Fruit fly (Drosophila melanogaster) whole organism, embryonic: ENCODE measurements around the gene CG42495.

Experiments used
- CG11504 ChIP-seq: fragments of 200-800 bp; sonication (Bioruptor generic); optimal IDR thresholded peaks from 3 replicates; lab custom pipeline; 2019; ENCODE audit warnings: missing biosample characterization, mild to moderate bottlenecking, missing genetic modification characterization, moderate library complexity
- CG1233 ChIP-seq: fragments of 200-800 bp; sonication (Bioruptor generic); optimal IDR thresholded peaks from 4 replicates; lab custom pipeline; 2018; ENCODE audit warnings: missing biosample characterization, mild to moderate bottlenecking, missing genetic modification characterization
- CG12769 ChIP-seq: fragments of 200-800 bp; sonication (Bioruptor generic); optimal IDR thresholded peaks from 2 replicates; lab custom pipeline; 2019; ENCODE audit warnings: missing biosample characterization, mild to moderate bottlenecking, missing genetic modification characterization, moderate library complexity
- CG13624 ChIP-seq: fragments of 200-800 bp; sonication (Bioruptor generic); optimal IDR thresholded peaks from 2 replicates; lab custom pipeline; 2016; ENCODE audit warnings: missing biosample characterization, missing genetic modification characterization
- CG14441 ChIP-seq: fragments of 200-800 bp; sonication (Bioruptor generic); IDR thresholded peaks from 2 replicates; pipeline ENCODE4 v1.3.6; 2022; ENCODE audit warnings: missing biosample characterization, missing genetic modification characterization
- CG15514 ChIP-seq: fragments of 200-800 bp; sonication (Bioruptor generic); optimal IDR thresholded peaks from 3 replicates; lab custom pipeline; 2017; ENCODE audit warnings: missing biosample characterization, missing genetic modification characterization, mild to moderate bottlenecking, moderate library complexity, missing genetic modification reagents
- CG18262 ChIP-seq: fragments of 200-800 bp; optimal IDR thresholded peaks from 3 replicates; lab custom pipeline; 2019; ENCODE audit warnings: missing biosample characterization, mild to moderate bottlenecking, missing genetic modification characterization, moderate library complexity
- CG18599 ChIP-seq: fragments of 200-800 bp; sonication (Bioruptor generic); optimal IDR thresholded peaks from 3 replicates; lab custom pipeline; 2017; ENCODE audit warnings: missing biosample characterization, missing genetic modification characterization, mild to moderate bottlenecking, moderate library complexity, missing genetic modification reagents
- CG18619 ChIP-seq: fragments of 200-800 bp; sonication (Bioruptor generic); optimal IDR thresholded peaks from 3 replicates; lab custom pipeline; 2017; ENCODE audit warnings: missing biosample characterization, mild to moderate bottlenecking, missing genetic modification characterization
- CG2678 ChIP-seq: fragments of 200-800 bp; sonication (Bioruptor generic); optimal IDR thresholded peaks from 3 replicates; lab custom pipeline; 2019; ENCODE audit warnings: missing biosample characterization, mild to moderate bottlenecking, missing genetic modification characterization, moderate library complexity
- CG31388 ChIP-seq: fragments of 200-800 bp; sonication (Bioruptor generic); optimal IDR thresholded peaks from 2 replicates; lab custom pipeline; 2016; ENCODE audit warnings: missing biosample characterization, missing genetic modification characterization
- CG6791 ChIP-seq: fragments of 200-800 bp; sonication (Bioruptor generic); IDR thresholded peaks from 3 replicates; pipeline ENCODE4 v1.3.6; 2022; ENCODE audit warnings: missing biosample characterization, missing genetic modification characterization; ENCODE audit not compliant: partially characterized antibody
- CG7839 ChIP-seq: fragments of 200-800 bp; sonication (Bioruptor generic); optimal IDR thresholded peaks from 3 replicates; lab custom pipeline; 2018; ENCODE audit warnings: missing biosample characterization, mild to moderate bottlenecking, missing genetic modification characterization, moderate library complexity
- CG8290 ChIP-seq, 3 experiments: fragments of 200-800 bp; sonication (Bioruptor generic); optimal IDR thresholded peaks; 2 replicates each; lab custom pipeline; 2016 to 2019; ENCODE audit warnings: missing biosample characterization in 3 of 3, missing genetic modification characterization in 3 of 3, mild to moderate bottlenecking in 2 of 3, moderate library complexity in 1 of 3
- CoRest ChIP-seq: fragments of 200-800 bp; sonication (Bioruptor generic); optimal IDR thresholded peaks from 3 replicates; lab custom pipeline; 2018; ENCODE audit warnings: missing biosample characterization, mild to moderate bottlenecking, missing genetic modification characterization, moderate library complexity
- D19A ChIP-seq: fragments of 200-800 bp; optimal IDR thresholded peaks from 3 replicates; lab custom pipeline; 2019; ENCODE audit warnings: missing biosample characterization, mild to moderate bottlenecking, missing genetic modification characterization, moderate library complexity
- D19B ChIP-seq: fragments of 200-800 bp; sonication (Bioruptor generic); optimal IDR thresholded peaks from 2 replicates; lab custom pipeline; 2017; ENCODE audit warnings: missing biosample characterization, mild to moderate bottlenecking, missing genetic modification characterization
- Dip2 ChIP-seq: fragments of 200-800 bp; sonication (Bioruptor generic); IDR thresholded peaks from 2 replicates; pipeline ENCODE4 v1.3.6; 2022; ENCODE audit warnings: missing biosample characterization, missing genetic modification characterization
- Eip74EF ChIP-seq, 2 experiments: fragments of 200-800 bp in 1 of 2; fragments of >200 bp in 1 of 2; sonication (Bioruptor generic) in 1 of 2; optimal IDR thresholded peaks; 2 replicates each; lab custom pipeline; 2017 to 2019; ENCODE audit warnings: missing biosample characterization in 2 of 2, missing genetic modification characterization in 2 of 2, mild to moderate bottlenecking in 1 of 2, moderate library complexity in 1 of 2
- HmgZ ChIP-seq: fragments of 200-800 bp; sonication (Bioruptor generic); optimal IDR thresholded peaks from 2 replicates; lab custom pipeline; 2018; ENCODE audit warnings: missing biosample characterization, mild to moderate bottlenecking, missing genetic modification characterization
- Hr51 ChIP-seq, 2 experiments: fragments of 200-800 bp; sonication (Bioruptor generic); optimal IDR thresholded peaks; 2 replicates in 1 of 2; 3 replicates in 1 of 2; lab custom pipeline; 2016 to 2018; ENCODE audit warnings: missing biosample characterization in 2 of 2, missing genetic modification characterization in 2 of 2, mild to moderate bottlenecking in 1 of 2, moderate library complexity in 1 of 2
- Hr78 ChIP-seq, 2 experiments: fragments of 200-800 bp in 1 of 2; fragments of >200 bp in 1 of 2; sonication (Bioruptor generic) in 1 of 2; optimal IDR thresholded peaks; 2 replicates each; lab custom pipeline; 2017 to 2019; ENCODE audit warnings: missing biosample characterization in 2 of 2, missing genetic modification characterization in 2 of 2, mild to moderate bottlenecking in 1 of 2, moderate library complexity in 1 of 2
- Lpt ChIP-seq: fragments of >200 bp; optimal IDR thresholded peaks from 2 replicates; lab custom pipeline; 2018; ENCODE audit warnings: missing biosample characterization, missing genetic modification characterization
- Neu2 ChIP-seq: fragments of 200-800 bp; sonication (Bioruptor generic); optimal IDR thresholded peaks from 3 replicates; lab custom pipeline; 2016; ENCODE audit warnings: missing biosample characterization, missing genetic modification characterization, borderline replicate concordance
- PHDP ChIP-seq: fragments of 200-800 bp; sonication (Bioruptor generic); optimal IDR thresholded peaks from 3 replicates; lab custom pipeline; 2018; ENCODE audit warnings: missing biosample characterization, mild to moderate bottlenecking, missing genetic modification characterization, moderate library complexity
- Pdp1 ChIP-seq, 2 experiments: fragments of 200-800 bp; sonication (Bioruptor generic); optimal IDR thresholded peaks; 3 replicates each; lab custom pipeline; 2016; ENCODE audit warnings: missing biosample characterization in 2 of 2, missing genetic modification characterization in 2 of 2, mild to moderate bottlenecking in 1 of 2, moderate library complexity in 1 of 2
- Sox102F ChIP-seq: fragments of 200-800 bp; sonication (Bioruptor generic); optimal IDR thresholded peaks from 2 replicates; lab custom pipeline; 2018; ENCODE audit warnings: missing biosample characterization, mild to moderate bottlenecking, missing genetic modification characterization, moderate library complexity
- Vsx1 ChIP-seq: fragments of 200-800 bp; sonication (Bioruptor generic); optimal IDR thresholded peaks from 2 replicates; lab custom pipeline; 2017; ENCODE audit warnings: missing biosample characterization, mild to moderate bottlenecking, missing genetic modification characterization, missing genetic modification reagents
- ab ChIP-seq: fragments of 200-800 bp; sonication (Bioruptor generic); optimal IDR thresholded peaks from 2 replicates; lab custom pipeline; 2016; ENCODE audit warnings: missing biosample characterization, missing genetic modification characterization
- crol ChIP-seq: fragments of 200-800 bp; sonication (Bioruptor generic); IDR thresholded peaks from 2 replicates; pipeline ENCODE4 v1.3.6; 2022; ENCODE audit warnings: missing biosample characterization, missing genetic modification characterization
- dmrt11E ChIP-seq: fragments of 200-800 bp; sonication (Bioruptor generic); optimal IDR thresholded peaks from 3 replicates; lab custom pipeline; 2018; ENCODE audit warnings: missing biosample characterization, mild to moderate bottlenecking, missing genetic modification characterization, moderate library complexity
- exex ChIP-seq: fragments of 200-800 bp; sonication (Bioruptor generic); optimal IDR thresholded peaks from 4 replicates; lab custom pipeline; 2018; ENCODE audit warnings: missing biosample characterization, mild to moderate bottlenecking, missing genetic modification characterization, moderate library complexity
- gcm ChIP-seq: fragments of 200-800 bp; sonication (Bioruptor generic); optimal IDR thresholded peaks from 2 replicates; lab custom pipeline; 2019; ENCODE audit warnings: missing biosample characterization, mild to moderate bottlenecking, missing genetic modification characterization, moderate library complexity
- gem ChIP-seq: fragments of 200-800 bp; sonication (Bioruptor generic); optimal IDR thresholded peaks from 2 replicates; lab custom pipeline; 2019; ENCODE audit warnings: missing biosample characterization, mild to moderate bottlenecking, missing genetic modification characterization, moderate library complexity
- grau ChIP-seq: fragments of 200-800 bp; optimal IDR thresholded peaks from 3 replicates; lab custom pipeline; 2019; ENCODE audit warnings: missing biosample characterization, mild to moderate bottlenecking, missing genetic modification characterization, moderate library complexity
- grn ChIP-seq: fragments of 200-800 bp; sonication (Bioruptor generic); optimal IDR thresholded peaks from 3 replicates; lab custom pipeline; 2017; ENCODE audit warnings: missing biosample characterization, missing genetic modification characterization
- kah ChIP-seq: fragments of 200-800 bp; sonication (Bioruptor generic); optimal IDR thresholded peaks from 2 replicates; lab custom pipeline; 2018; ENCODE audit warnings: missing biosample characterization, mild to moderate bottlenecking, missing genetic modification characterization
- knrl ChIP-seq: fragments of 200-800 bp; sonication (Bioruptor generic); IDR thresholded peaks from 3 replicates; pipeline ENCODE4 v1.3.6; 2022; ENCODE audit warnings: missing biosample characterization, missing genetic modification characterization; ENCODE audit not compliant: partially characterized antibody
- lab ChIP-seq: fragments of 200-800 bp; sonication (Bioruptor generic); optimal IDR thresholded peaks from 3 replicates; lab custom pipeline; 2017; ENCODE audit warnings: missing biosample characterization, missing genetic modification characterization, mild to moderate bottlenecking, moderate library complexity, missing genetic modification reagents
- pfk ChIP-seq: fragments of 200-800 bp; sonication (Bioruptor generic); optimal IDR thresholded peaks from 2 replicates; lab custom pipeline; 2018; ENCODE audit warnings: missing biosample characterization, mild to moderate bottlenecking, missing genetic modification characterization, moderate library complexity
- pho ChIP-seq: fragments of 200-800 bp; sonication (Bioruptor generic); optimal IDR thresholded peaks from 2 replicates; lab custom pipeline; 2016; ENCODE audit warnings: missing biosample characterization, missing genetic modification characterization
- pita ChIP-seq: fragments of 200-800 bp; sonication (Bioruptor generic); optimal IDR thresholded peaks from 2 replicates; lab custom pipeline; 2017; ENCODE audit warnings: missing biosample characterization, mild to moderate bottlenecking, missing genetic modification characterization
- row ChIP-seq: fragments of 200-800 bp; sonication (Bioruptor generic); IDR thresholded peaks from 3 replicates; pipeline ENCODE4 v1.3.6; 2022; ENCODE audit warnings: missing biosample characterization, missing genetic modification characterization
- sima ChIP-seq: fragments of 200-800 bp; sonication (Bioruptor generic); optimal IDR thresholded peaks from 2 replicates; lab custom pipeline; 2016; ENCODE audit warnings: missing biosample characterization, missing genetic modification characterization
- sug ChIP-seq: fragments of 200-800 bp; optimal IDR thresholded peaks from 2 replicates; lab custom pipeline; 2019; ENCODE audit warnings: missing biosample characterization, mild to moderate bottlenecking, missing genetic modification characterization, moderate library complexity

The CG42495 gene

DNA sequence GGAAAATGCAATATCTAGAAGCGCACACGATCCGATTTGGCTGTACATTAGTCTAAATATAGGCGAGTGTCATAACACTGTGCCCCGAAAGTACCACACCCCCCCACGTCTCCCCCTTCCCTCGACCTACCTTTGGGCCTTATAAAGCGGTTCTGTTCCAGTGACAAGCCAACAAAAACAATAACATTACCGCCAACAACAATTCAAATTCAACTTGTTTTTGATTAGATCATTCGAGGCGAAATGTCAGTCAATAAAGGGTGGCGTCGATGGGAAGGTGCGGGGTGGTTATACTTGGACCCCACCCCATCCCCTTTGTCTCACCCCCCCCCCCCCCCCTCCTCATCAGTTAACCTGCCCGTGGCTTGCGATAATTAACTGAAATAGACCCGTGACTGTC, 34.1 kb upstream of the CG42495 start (continued):
- TF ChIP-seq CG15514 (GFP tag; lab: Kevin White, UChicago) = peak; percentile 3
- TF ChIP-seq pho (GFP tag; lab: Kevin White, UChicago) = no peak
- TF ChIP-seq CG1233 (GFP tag; lab: Kevin White, UChicago) = no peak
- no peak for TF ChIP-seq gcm (GFP tag; lab: Kevin White, UChicago)
- no peak for TF ChIP-seq CG13624 (GFP tag; lab: Kevin White, UChicago)
- no peak for TF ChIP-seq pfk (GFP tag; lab: Kevin White, UChicago)
- no peak for TF ChIP-seq dmrt11E (tag; lab: Kevin White, UChicago)
- no peak for TF ChIP-seq CG6791
- peak in 1 of 2 experiments; percentile 38 for TF ChIP-seq Pdp1 (GFP tag; optimal IDR thresholded peaks at IDR 0.05; lab: Kevin White, UChicago)
- TF ChIP-seq kah (GFP tag; lab: Kevin White, UChicago) = no peak
- peak; percentile 72 for TF ChIP-seq grn (GFP tag; lab: Kevin White, UChicago)
- TF ChIP-seq sima (GFP tag; lab: Kevin White, UChicago) = no peak
- no peak for TF ChIP-seq ab (GFP tag; lab: Kevin White, UChicago)
- TF ChIP-seq CG8290 (GFP tag; optimal IDR thresholded peaks at IDR 0.05; lab: Kevin White, UChicago) = no peak
- TF ChIP-seq CG8290 (tag; optimal IDR thresholded peaks at IDR 0.05; lab: Kevin White, UChicago) = peak in 1 of 2 experiments; percentile 49
- TF ChIP-seq Hr78 (GFP tag; optimal IDR thresholded peaks at IDR 0.05; lab: Kevin White, UChicago) = peak in 1 of 2 experiments; percentile 33
- TF ChIP-seq Dip2 (GFP tag; lab: Robert Waterston, UW) = no peak
- TF ChIP-seq crol (GFP tag; lab: Robert Waterston, UW) = peak; percentile 95
- peak; percentile 11 for TF ChIP-seq HmgZ (tag; lab: Kevin White, UChicago)
- no peak for TF ChIP-seq CG31388 (GFP tag; lab: Kevin White, UChicago)
- peak; percentile 3 for TF ChIP-seq CG18619 (GFP tag; lab: Kevin White, UChicago)
- peak; percentile 54 for TF ChIP-seq CG12769
- TF ChIP-seq CG14441 (GFP tag; lab: Robert Waterston, UW) = peak; percentile 36; the same call in 1 of the 2 replicates
- no peak for TF ChIP-seq CoRest (tag; lab: Kevin White, UChicago)
- peak; percentile 64 for TF ChIP-seq lab (GFP tag; lab: Kevin White, UChicago)

dm6 chr3L:18634792-18635471, 32.2 kb upstream of the CG42495 start:
- TF ChIP-seq kah (GFP tag; lab: Kevin White, UChicago) = no peak
- TF ChIP-seq CG18599 (GFP tag; lab: Kevin White, UChicago) = peak; percentile 11
- peak; percentile 35 for TF ChIP-seq CG2678 (tag; lab: Kevin White, UChicago)
- TF ChIP-seq row (GFP tag; lab: Robert Waterston, UW) = peak; percentile 63
- TF ChIP-seq CG7839 = peak; percentile 3
- peak; percentile 54 for TF ChIP-seq D19A (tag; lab: Kevin White, UChicago)
- TF ChIP-seq sug = peak; percentile 44
- TF ChIP-seq exex (tag; lab: Kevin White, UChicago) = peak; percentile 86
- TF ChIP-seq Lpt = no peak
- peak in 1 of 2 experiments; percentile 17 for TF ChIP-seq Hr51 (GFP tag; optimal IDR thresholded peaks at IDR 0.05; lab: Kevin White, UChicago)
- TF ChIP-seq Eip74EF (GFP tag; optimal IDR thresholded peaks at IDR 0.05; lab: Kevin White, UChicago) = peak in 1 of 2 experiments; percentile 10
- TF ChIP-seq D19B (GFP tag; lab: Kevin White, UChicago) = peak; percentile 94
- peak; percentile 8 for TF ChIP-seq lab (GFP tag; lab: Kevin White, UChicago)
- TF ChIP-seq HmgZ (tag; lab: Kevin White, UChicago) = no peak
- peak; percentile 85 for TF ChIP-seq Vsx1 (GFP tag; lab: Kevin White, UChicago)
- no peak for TF ChIP-seq pita (GFP tag; lab: Kevin White, UChicago)
- TF ChIP-seq Neu2 (GFP tag; lab: Kevin White, UChicago) = peak; percentile 40
- peak; percentile 4 for TF ChIP-seq CG11504 (tag; lab: Kevin White, UChicago)
- TF ChIP-seq CG18262 (tag; lab: Kevin White, UChicago) = no peak
- TF ChIP-seq PHDP (tag; lab: Kevin White, UChicago) = peak; percentile 24
- peak; percentile 30 for TF ChIP-seq gem (tag; lab: Kevin White, UChicago)
- no peak for TF ChIP-seq knrl (GFP tag; lab: Robert Waterston, UW)
- TF ChIP-seq CG14441 (GFP tag; lab: Robert Waterston, UW) = 0 out of 2 replicates have a peak, but pooled peaks have one; percentile 13
- TF ChIP-seq Sox102F (GFP tag; lab: Kevin White, UChicago) = peak; percentile 16
- peak; percentile 32 for TF ChIP-seq grau (tag; lab: Kevin White, UChicago)
